Fruit fly (Drosophila melanogaster) whole organism, embryonic: ENCODE measurements around the gene Duba.
A peak's percentile ranks its signal among the peaks of the same experiment; 100 is the strongest.

ENCODE experiments used
- Antp ChIP-seq: fragments of 200-800 bp; sonication (Bioruptor generic); optimal IDR thresholded peaks from 3 replicates; lab custom pipeline; 2016; ENCODE audit warnings: missing biosample characterization, missing genetic modification characterization
- Bdp1 ChIP-seq: fragments of 200-800 bp; sonication (Bioruptor generic); optimal IDR thresholded peaks from 3 replicates; lab custom pipeline; 2016; ENCODE audit warnings: missing biosample characterization, missing genetic modification characterization
- CG1024 ChIP-seq: fragments of 200-800 bp; sonication (Bioruptor generic); IDR thresholded peaks from 2 replicates; pipeline ENCODE4 v1.3.6; 2022; ENCODE audit warnings: missing biosample characterization, missing genetic modification characterization
- CG10565 ChIP-seq: fragments of 200-800 bp; sonication (Bioruptor generic); optimal IDR thresholded peaks from 3 replicates; lab custom pipeline; 2016; ENCODE audit warnings: missing biosample characterization, mild to moderate bottlenecking, missing genetic modification characterization
- CG11398 ChIP-seq: fragments of 200-800 bp; sonication (Bioruptor generic); optimal IDR thresholded peaks from 2 replicates; lab custom pipeline; 2016; ENCODE audit warnings: missing biosample characterization, missing genetic modification characterization
- CG12236 ChIP-seq: fragments of 200-800 bp; sonication (Bioruptor generic); optimal IDR thresholded peaks from 2 replicates; lab custom pipeline; 2016; ENCODE audit warnings: missing biosample characterization, missing genetic modification characterization
- CG12659 ChIP-seq: fragments of 200-800 bp; sonication (Bioruptor generic); optimal IDR thresholded peaks from 3 replicates; lab custom pipeline; 2017; ENCODE audit warnings: mild to moderate bottlenecking, missing biosample characterization, missing genetic modification reagents, missing genetic modification characterization
- CG13894 ChIP-seq: fragments of 200-800 bp; sonication (Bioruptor generic); optimal IDR thresholded peaks from 3 replicates; lab custom pipeline; 2018; ENCODE audit warnings: missing biosample characterization, mild to moderate bottlenecking, missing genetic modification characterization, moderate library complexity
- CG15514 ChIP-seq: fragments of 200-800 bp; sonication (Bioruptor generic); optimal IDR thresholded peaks from 3 replicates; lab custom pipeline; 2017; ENCODE audit warnings: missing biosample characterization, missing genetic modification characterization, mild to moderate bottlenecking, moderate library complexity, missing genetic modification reagents
- CG17612 ChIP-seq: fragments of 200-800 bp; sonication (Bioruptor generic); IDR thresholded peaks from 2 replicates; pipeline ENCODE4 v1.3.6; 2022; ENCODE audit warnings: missing biosample characterization, missing genetic modification characterization
- CG30431 ChIP-seq: fragments of 200-800 bp; sonication (Bioruptor generic); optimal IDR thresholded peaks from 2 replicates; lab custom pipeline; 2017; ENCODE audit warnings: missing biosample characterization, missing genetic modification characterization
- CG3847 ChIP-seq: fragments of 200-800 bp; sonication (Bioruptor generic); IDR thresholded peaks from 2 replicates; pipeline ENCODE4 v1.3.6; 2022; ENCODE audit warnings: missing biosample characterization, missing genetic modification characterization
- CG43689 ChIP-seq: fragments of 200-800 bp; sonication (Bioruptor generic); IDR thresholded peaks from 2 replicates; pipeline ENCODE4 v1.3.6; 2022; ENCODE audit warnings: missing biosample characterization, missing genetic modification characterization
- CG4820 ChIP-seq: fragments of 200-800 bp; sonication (Bioruptor generic); optimal IDR thresholded peaks from 3 replicates; lab custom pipeline; 2016; ENCODE audit warnings: missing biosample characterization, missing genetic modification characterization
- CG6254 ChIP-seq: fragments of 200-800 bp; sonication (Bioruptor generic); optimal IDR thresholded peaks from 3 replicates; lab custom pipeline; 2017; ENCODE audit warnings: mild to moderate bottlenecking, missing biosample characterization, missing genetic modification reagents, missing genetic modification characterization
- CG8765 ChIP-seq: fragments of 200-800 bp; sonication (Bioruptor generic); IDR thresholded peaks from 2 replicates; pipeline ENCODE4 v1.3.6; 2022; ENCODE audit warnings: missing biosample characterization, missing genetic modification characterization
- CG8924 ChIP-seq: fragments of 200-800 bp; optimal IDR thresholded peaks from 3 replicates; lab custom pipeline; 2019; ENCODE audit warnings: missing biosample characterization, mild to moderate bottlenecking, missing genetic modification characterization, moderate library complexity
- CG9727 ChIP-seq: fragments of 200-800 bp; sonication (Bioruptor generic); optimal IDR thresholded peaks from 3 replicates; lab custom pipeline; 2017; ENCODE audit warnings: missing biosample characterization, mild to moderate bottlenecking, missing genetic modification characterization
- Chrac-16 ChIP-seq: fragments of 200-800 bp; sonication (Bioruptor generic); optimal IDR thresholded peaks from 3 replicates; lab custom pipeline; 2016; ENCODE audit warnings: missing biosample characterization, missing genetic modification characterization
- CkIIα-i1 ChIP-seq: fragments of 200-800 bp; sonication (Bioruptor generic); IDR thresholded peaks from 2 replicates; pipeline ENCODE4 v1.3.6; 2022; ENCODE audit warnings: missing biosample characterization, missing genetic modification characterization
- D ChIP-seq, 2 experiments: fragments of 200-800 bp in 1 of 2; fragments of >200 bp in 1 of 2; sonication (Bioruptor generic) in 1 of 2; optimal IDR thresholded peaks; 2 replicates in 1 of 2; 3 replicates in 1 of 2; lab custom pipeline; 2017; ENCODE audit warnings: mild to moderate bottlenecking in 1 of 2, missing biosample characterization in 1 of 2, missing genetic modification characterization in 1 of 2, missing genetic modification reagents in 1 of 2
- Dll ChIP-seq: fragments of 200-800 bp; sonication (Bioruptor generic); IDR thresholded peaks from 4 replicates; pipeline ENCODE4 v1.3.6; 2022; ENCODE audit warnings: missing biosample characterization, missing genetic modification characterization; ENCODE audit not compliant: partially characterized antibody
- Dp ChIP-seq: fragments of 200-800 bp; sonication (Bioruptor generic); optimal IDR thresholded peaks from 2 replicates; lab custom pipeline; 2018; ENCODE audit warnings: missing biosample characterization, mild to moderate bottlenecking, missing genetic modification characterization, moderate library complexity
- Fer1 ChIP-seq: fragments of 200-800 bp; sonication (Bioruptor generic); optimal IDR thresholded peaks from 2 replicates; lab custom pipeline; 2017; ENCODE audit warnings: missing biosample characterization, mild to moderate bottlenecking, missing genetic modification characterization
- H15 ChIP-seq: fragments of 200-800 bp; sonication (Bioruptor generic); IDR thresholded peaks from 3 replicates; pipeline ENCODE4 v1.3.6; 2022; ENCODE audit warnings: missing biosample characterization, missing genetic modification characterization
- NFAT ChIP-seq: fragments of 200-800 bp; sonication (Bioruptor generic); IDR thresholded peaks from 2 replicates; pipeline ENCODE4 v1.3.6; 2022; ENCODE audit warnings: missing biosample characterization, missing genetic modification characterization
- Poxn ChIP-seq: fragments of 200-800 bp; sonication (Bioruptor generic); IDR thresholded peaks from 2 replicates; pipeline ENCODE4 v1.3.6; 2022; ENCODE audit warnings: missing biosample characterization, missing genetic modification characterization
- Sry-δ ChIP-seq: fragments of 200-800 bp; sonication (Bioruptor generic); optimal IDR thresholded peaks from 2 replicates; lab custom pipeline; 2016; ENCODE audit warnings: missing biosample characterization, missing genetic modification characterization
- Usf ChIP-seq: fragments of 200-800 bp; sonication (Bioruptor generic); optimal IDR thresholded peaks from 2 replicates; lab custom pipeline; 2017; ENCODE audit warnings: missing genotype, missing biosample characterization, missing genetic modification characterization
- ase ChIP-seq: fragments of 200-800 bp; sonication (Bioruptor generic); IDR thresholded peaks from 3 replicates; pipeline ENCODE4 v1.3.6; 2022; ENCODE audit warnings: missing biosample characterization, missing genetic modification characterization
- az2 ChIP-seq: fragments of 200-800 bp; sonication (Bioruptor generic); optimal IDR thresholded peaks from 3 replicates; lab custom pipeline; 2016; ENCODE audit warnings: missing biosample characterization, missing genetic modification characterization
- cas ChIP-seq: fragments of 200-800 bp; sonication (Bioruptor generic); IDR thresholded peaks from 2 replicates; pipeline ENCODE4 v1.3.6; 2022; ENCODE audit warnings: missing biosample characterization, missing genetic modification characterization
- chn ChIP-seq: fragments of 200-800 bp; sonication (Bioruptor generic); optimal IDR thresholded peaks from 2 replicates; lab custom pipeline; 2016; ENCODE audit warnings: missing biosample characterization, missing genetic modification characterization
- dm ChIP-seq: fragments of 200-800 bp; sonication (Bioruptor generic); optimal IDR thresholded peaks from 3 replicates; lab custom pipeline; 2016; ENCODE audit warnings: missing biosample characterization, missing genetic modification characterization
- fd3F ChIP-seq: fragments of 200-800 bp; sonication (Bioruptor generic); optimal IDR thresholded peaks from 2 replicates; lab custom pipeline; 2018; ENCODE audit warnings: missing biosample characterization, mild to moderate bottlenecking, missing genetic modification characterization, moderate library complexity
- grau ChIP-seq: fragments of 200-800 bp; optimal IDR thresholded peaks from 3 replicates; lab custom pipeline; 2019; ENCODE audit warnings: missing biosample characterization, mild to moderate bottlenecking, missing genetic modification characterization, moderate library complexity
- gro ChIP-seq: fragments of 200-800 bp; sonication (Bioruptor generic); optimal IDR thresholded peaks from 2 replicates; lab custom pipeline; 2016; ENCODE audit warnings: missing biosample characterization, missing genetic modification characterization
- her ChIP-seq: fragments of 200-800 bp; sonication (Bioruptor generic); optimal IDR thresholded peaks from 2 replicates; lab custom pipeline; 2016; ENCODE audit warnings: missing biosample characterization, missing genetic modification characterization
- mld ChIP-seq: fragments of 200-800 bp; sonication (Bioruptor generic); IDR thresholded peaks from 3 replicates; pipeline ENCODE4 v1.3.6; 2022; ENCODE audit warnings: missing biosample characterization, missing genetic modification characterization; ENCODE audit not compliant: partially characterized antibody
- odd ChIP-seq: fragments of 200-800 bp; sonication (Bioruptor generic); optimal IDR thresholded peaks from 2 replicates; lab custom pipeline; 2017; ENCODE audit warnings: missing biosample characterization, mild to moderate bottlenecking, missing genetic modification characterization
- pnt ChIP-seq: fragments of 200-800 bp; sonication (Bioruptor generic); optimal IDR thresholded peaks from 3 replicates; lab custom pipeline; 2016; ENCODE audit warnings: missing biosample characterization, missing genetic modification characterization
- pum ChIP-seq: fragments of 200-800 bp; sonication (Bioruptor generic); optimal IDR thresholded peaks from 2 replicates; lab custom pipeline; 2016; ENCODE audit warnings: missing biosample characterization, missing genetic modification characterization
- repo ChIP-seq: fragments of 200-800 bp; sonication (Bioruptor generic); optimal IDR thresholded peaks from 2 replicates; lab custom pipeline; 2016; ENCODE audit warnings: missing biosample characterization, missing genetic modification characterization
- sc ChIP-seq, 3 experiments: fragments of >200 bp in 2 of 3; fragments of 200-800 bp in 1 of 3; sonication (Bioruptor generic) in 1 of 3; optimal IDR thresholded peaks; 2 replicates in 2 of 3; 3 replicates in 1 of 3; lab custom pipeline; 2017; ENCODE audit warnings: mild to moderate bottlenecking in 1 of 3, missing biosample characterization in 1 of 3, missing genetic modification characterization in 1 of 3, missing genetic modification reagents in 1 of 3
- shn ChIP-seq: fragments of 200-800 bp; sonication (Bioruptor generic); optimal IDR thresholded peaks from 3 replicates; lab custom pipeline; 2016; ENCODE audit warnings: missing biosample characterization, missing genetic modification characterization
- ssp ChIP-seq: fragments of 200-800 bp; sonication (Bioruptor generic); IDR thresholded peaks from 2 replicates; pipeline ENCODE4 v1.3.6; 2022; ENCODE audit warnings: missing biosample characterization, missing genetic modification characterization
- stc ChIP-seq: fragments of 200-800 bp; sonication (Bioruptor generic); IDR thresholded peaks from 2 replicates; pipeline ENCODE4 v1.3.6; 2022; ENCODE audit warnings: missing biosample characterization, missing genetic modification characterization
- ttk ChIP-seq: fragments of 200-800 bp; sonication (Bioruptor generic); IDR thresholded peaks from 2 replicates; pipeline ENCODE4 v2.1.2; 2022; ENCODE audit warnings: missing biosample characterization, missing genetic modification characterization
- unc-4 ChIP-seq: fragments of 200-800 bp; sonication (Bioruptor generic); IDR thresholded peaks from 2 replicates; pipeline ENCODE4 v1.3.6; 2022; ENCODE audit warnings: missing biosample characterization, missing genetic modification characterization; ENCODE audit not compliant: partially characterized antibody
- zfh1 ChIP-seq: fragments of 200-800 bp; sonication (Bioruptor generic); IDR thresholded peaks from 3 replicates; pipeline ENCODE4 v1.3.6; 2022; ENCODE audit warnings: missing biosample characterization, missing genetic modification characterization

Gene Duba

DNA sequence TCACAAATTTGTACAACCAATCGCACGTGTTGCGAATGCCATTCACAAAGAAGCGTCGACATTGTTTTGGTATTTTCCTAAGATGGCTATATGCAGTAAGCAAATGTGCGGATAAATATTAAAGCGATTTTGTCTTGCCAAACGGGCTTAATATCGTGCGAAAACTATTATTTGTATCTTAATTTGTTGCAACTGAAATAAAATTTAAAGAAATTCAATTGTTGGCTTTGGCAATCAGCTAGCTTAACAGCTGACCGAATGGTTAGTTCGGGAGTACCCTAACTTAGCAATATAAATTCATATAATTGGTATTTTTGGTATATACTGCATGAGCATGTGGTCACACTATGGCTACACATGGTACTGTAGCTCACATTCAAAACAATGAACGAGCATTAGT lies 39.1 kb upstream of the Duba start, which contains the start of the genes RIOK1 and Polr3H (continued):
- TF ChIP-seq Poxn (GFP tag; lab: Robert Waterston, UW) (no peak), az2 (GFP tag; lab: Kevin White, UChicago) (peak; percentile 79), CG12659 (GFP tag; lab: Kevin White, UChicago) (peak; percentile 72), CG15514 (peak; percentile 71), ssp (0 out of 2 replicates have a peak, but pooled peaks have one; percentile 40), Bdp1 (GFP tag; lab: Kevin White, UChicago) (peak; percentile 49), shn (peak; percentile 67), odd (GFP tag; lab: Kevin White, UChicago) (no peak), CG43689 (GFP tag; lab: Robert Waterston, UW) (no peak), CkIIα-i1 (no peak), her (peak; percentile 63), mld (no peak), Chrac-16 (GFP tag; lab: Kevin White, UChicago) (peak; percentile 75), CG1024 (0 out of 2 replicates have a peak, but pooled peaks have one; percentile 21), cas (GFP tag; lab: Robert Waterston, UW) (0 out of 2 replicates have a peak, but pooled peaks have one; percentile 31), CG6254 (GFP tag; lab: Kevin White, UChicago) (peak; percentile 16), Dp (peak; percentile 56), CG8924 (tag; lab: Kevin White, UChicago) (no peak), CG30431 (GFP tag; lab: Kevin White, UChicago) (peak; percentile 33), grau (tag; lab: Kevin White, UChicago) (no peak), D (optimal IDR thresholded peaks at IDR 0.05; lab: Kevin White, UChicago) (no peak), D (GFP tag; optimal IDR thresholded peaks at IDR 0.05; lab: Kevin White, UChicago) (no peak), Usf (no peak), ttk (GFP tag; lab: Robert Waterston, UW) (peak; percentile 31; the same call in 1 of the 2 replicates), Sry-δ (GFP tag; lab: Kevin White, UChicago) (peak; percentile 62), NFAT (GFP tag; lab: Robert Waterston, UW) (peak; percentile 40; the same call in 1 of the 2 replicates), CG17612 (0 out of 2 replicates have a peak, but pooled peaks have one; percentile 8), stc (GFP tag; lab: Robert Waterston, UW) (peak; percentile 59; the same call in 1 of the 2 replicates), CG8765 (no peak), sc (optimal IDR thresholded peaks at IDR 0.05; lab: Kevin White, UChicago) (no peak), sc (GFP tag; optimal IDR thresholded peaks at IDR 0.05; lab: Kevin White, UChicago) (peak; percentile 21), gro (GFP tag; lab: Kevin White, UChicago) (peak; percentile 80), CG4820 (GFP tag; lab: Kevin White, UChicago) (peak; percentile 71), CG13894 (tag; lab: Kevin White, UChicago) (no peak), pnt (GFP tag; lab: Kevin White, UChicago) (peak; percentile 32), dm (GFP tag; lab: Kevin White, UChicago) (peak; percentile 98), pum (GFP tag; lab: Kevin White, UChicago) (peak; percentile 75), Antp (GFP tag; lab: Kevin White, UChicago) (peak; percentile 60), fd3F (peak; percentile 39), CG9727 (GFP tag; lab: Kevin White, UChicago) (peak; percentile 33), H15 (peak; percentile 33; the same call in 1 of the 3 replicates), zfh1 (GFP tag; lab: Robert Waterston, UW) (peak; percentile 48; the same call in 2 of the 3 replicates), Fer1 (GFP tag; lab: Kevin White, UChicago) (no peak), unc-4 (GFP tag; lab: Robert Waterston, UW) (no peak; the same call in 1 of the 2 replicates), repo (GFP tag; lab: Kevin White, UChicago) (peak; percentile 24), ase (GFP tag; lab: Robert Waterston, UW) (peak; percentile 39; the same call in 1 of the 3 replicates), chn (GFP tag; lab: Kevin White, UChicago) (peak; percentile 81), CG3847 (no peak; the same call in 1 of the 2 replicates), Dll (GFP tag; lab: Robert Waterston, UW) (peak; percentile 54; the same call in 1 of the 4 replicates), CG12236 (peak; percentile 32), CG11398 (GFP tag; lab: Kevin White, UChicago) (peak; percentile 14), CG10565 (GFP tag; lab: Kevin White, UChicago) (peak; percentile 6)
